Worm (Caenorhabditis elegans): ENCODE data around the gene C03B1.6.

DNA sequence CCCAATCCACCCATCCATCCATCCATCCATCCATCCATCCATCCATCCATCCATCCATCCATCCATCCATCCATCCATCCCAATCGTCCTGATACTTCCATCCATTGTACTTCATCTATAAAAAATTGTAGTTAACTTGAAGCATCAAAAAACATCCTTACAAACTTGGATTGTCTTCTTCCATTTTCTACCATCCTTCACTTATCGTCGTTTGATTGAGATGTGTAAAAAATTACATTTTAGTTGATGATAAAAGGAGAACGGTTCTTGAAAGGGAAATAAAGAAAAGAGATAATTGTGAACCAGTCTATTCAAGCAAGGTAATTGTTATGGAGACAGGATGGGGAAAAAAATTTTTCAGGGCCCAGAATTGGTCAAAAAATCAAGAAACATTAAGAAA is 7.7 kb downstream of the C03B1.6 start, which contains the start of gene C03B1.10:
- TF ChIP-seq ztf-29 (GFP tag; IDR thresholded peaks at IDR 0.05), result no peak
- no peak for TF ChIP-seq ref-1 (GFP tag; conservative IDR thresholded peaks at IDR 0.05)
- TF ChIP-seq T22C8.4 (GFP tag; IDR thresholded peaks at IDR 0.05), result no peak
- no peak for TF ChIP-seq ztf-23 (GFP tag; IDR thresholded peaks at IDR 0.05)
- TF ChIP-seq klf-2 (GFP tag; conservative IDR thresholded peaks at IDR 0.05), result no peak
- no peak for TF ChIP-seq flt-1 (GFP tag; IDR thresholded peaks at IDR 0.05)
- TF ChIP-seq med-1 (GFP tag; optimal IDR thresholded peaks at IDR 0.05; ENCODE audit: insufficient read depth), result no peak
